Fruit fly (Drosophila melanogaster): ENCODE data around the gene CG1695.

Gene CG1695

DNA sequence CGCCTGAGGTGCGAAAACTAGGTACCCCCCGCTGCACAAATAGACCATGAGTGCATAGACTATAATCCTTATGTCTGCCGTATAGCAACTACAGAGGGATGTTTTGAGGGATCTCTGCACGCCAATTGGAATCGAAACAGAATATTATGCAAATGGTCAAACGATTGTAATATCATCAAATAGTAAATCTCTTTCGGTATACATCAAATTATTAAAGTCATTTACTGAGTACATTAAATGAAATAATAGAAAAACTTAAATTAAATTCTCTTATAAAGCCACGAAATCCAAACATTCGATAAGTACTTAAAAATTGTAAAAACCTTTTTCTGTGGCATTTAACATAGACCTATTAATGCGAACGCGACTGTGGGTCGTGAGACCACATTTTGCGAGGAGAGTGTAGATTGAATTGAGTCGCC lies 55.0 kb downstream of the CG1695 start (continued):
- TF ChIP-seq CoRest (tag; optimal IDR thresholded peaks at IDR 0.05) (peak; percentile 70), CG2875 (GFP tag; optimal IDR thresholded peaks at IDR 0.05) (peak; percentile 20), wek (GFP tag; optimal IDR thresholded peaks at IDR 0.05) (no peak), peb (GFP tag; IDR thresholded peaks at IDR 0.05) (no peak), CG2678 (tag; optimal IDR thresholded peaks at IDR 0.05) (peak; percentile 81), Trl (optimal IDR thresholded peaks at IDR 0.05) (no peak), Trl (GFP tag; optimal IDR thresholded peaks at IDR 0.05) (no peak), B-H1 (GFP tag; IDR thresholded peaks at IDR 0.05) (no peak), CG9817 (tag; optimal IDR thresholded peaks at IDR 0.05) (peak; percentile 5), CG2129 (GFP tag; IDR thresholded peaks at IDR 0.05; ENCODE audit: partially characterized antibody) (no peak), gcm (GFP tag; optimal IDR thresholded peaks at IDR 0.05) (peak; percentile 35), Camta (GFP tag; optimal IDR thresholded peaks at IDR 0.05) (peak; percentile 16), tin (GFP tag; optimal IDR thresholded peaks at IDR 0.05) (peak; percentile 56), CG18619 (GFP tag; optimal IDR thresholded peaks at IDR 0.05) (peak; percentile 65), gsb-n (tag; optimal IDR thresholded peaks at IDR 0.05) (peak; percentile 35), ham (GFP tag; IDR thresholded peaks at IDR 0.05) (no peak), ara (GFP tag; IDR thresholded peaks at IDR 0.05) (no peak), crc (GFP tag; optimal IDR thresholded peaks at IDR 0.05) (no peak), psq (GFP tag; optimal IDR thresholded peaks at IDR 0.05) (no peak), CG12104 (GFP tag; optimal IDR thresholded peaks at IDR 0.05) (peak; percentile 62), tap (tag; optimal IDR thresholded peaks at IDR 0.05) (peak; percentile 44), fd64A (GFP tag; optimal IDR thresholded peaks at IDR 0.05) (no peak), crp (GFP tag; optimal IDR thresholded peaks at IDR 0.05) (peak in 1 of 2 experiments; percentile 1), CG15269 (tag; optimal IDR thresholded peaks at IDR 0.05) (peak; percentile 59), cas (GFP tag; IDR thresholded peaks at IDR 0.05) (no peak), CG6791 (GFP tag; IDR thresholded peaks at IDR 0.05; ENCODE audit: partially characterized antibody) (no peak), shn (GFP tag; optimal IDR thresholded peaks at IDR 0.05) (no peak), CG2116 (GFP tag; optimal IDR thresholded peaks at IDR 0.05) (peak; percentile 2), E2f2 (GFP tag; IDR thresholded peaks at IDR 0.05) (no peak; the same call in 1 of the 2 replicates), MTF-1 (GFP tag; optimal IDR thresholded peaks at IDR 0.05; ENCODE audit: borderline replicate concordance) (no peak), disco-r (GFP tag; optimal IDR thresholded peaks at IDR 0.05) (no peak), abd-A (tag; optimal IDR thresholded peaks at IDR 0.05) (no peak), dmrt11E (tag; optimal IDR thresholded peaks at IDR 0.05) (peak; percentile 66), CG6813 (GFP tag; optimal IDR thresholded peaks at IDR 0.05) (peak; percentile 8), CG6689 (GFP tag; IDR thresholded peaks at IDR 0.05) (peak; percentile 58), emc (GFP tag; optimal IDR thresholded peaks at IDR 0.05) (peak; percentile 11), CG8290 (GFP tag; optimal IDR thresholded peaks at IDR 0.05) (peak; percentile 39), CG8290 (tag; optimal IDR thresholded peaks at IDR 0.05) (peak in 1 of 2 experiments; percentile 3), grau (tag; optimal IDR thresholded peaks at IDR 0.05) (peak; percentile 71), Awh (GFP tag; IDR thresholded peaks at IDR 0.05) (no peak), exex (tag; optimal IDR thresholded peaks at IDR 0.05) (no peak), sd (tag; optimal IDR thresholded peaks at IDR 0.05) (no peak), ac (GFP tag; optimal IDR thresholded peaks at IDR 0.05) (no peak), dysf (GFP tag; IDR thresholded peaks at IDR 0.05) (peak; percentile 63), CG42726 (GFP tag; IDR thresholded peaks at IDR 0.05; ENCODE audit: partially characterized antibody) (no peak), CG14667 (GFP tag; IDR thresholded peaks at IDR 0.05) (no peak), CG9932 (GFP tag; IDR thresholded peaks at IDR 0.05) (peak; percentile 42; the same call in 1 of the 2 replicates), CG3726 (GFP tag; IDR thresholded peaks at IDR 0.05) (no peak), Hr51 (GFP tag; optimal IDR thresholded peaks at IDR 0.05) (peak in 1 of 2 experiments; percentile 70), toy (GFP tag; IDR thresholded peaks at IDR 0.05) (no peak), klu (GFP tag; IDR thresholded peaks at IDR 0.05) (peak; percentile 34; the same call in 1 of the 2 replicates)

All from whole organism, embryonic.